Worm (Caenorhabditis elegans) whole organism, L4 larva: ENCODE data around the gene pxmp-4.

Experiments used
- D1046.2 ChIP-seq: fragments of 200-800 bp; sonication (Bioruptor generic); IDR thresholded peaks from 2 replicates; pipeline ENCODE4 v1.3.6; 2022; ENCODE audit warnings: missing genetic modification characterization, missing compliant biosample characterization
- F10B5.3 ChIP-seq: sonication (generic microtip); optimal IDR thresholded peaks from 2 replicates; lab custom pipeline; 2016; ENCODE audit warnings: mild to moderate bottlenecking, missing genetic modification characterization, missing compliant biosample characterization
- F26F4.8 ChIP-seq: fragments of 200-800 bp; sonication (Bioruptor generic); conservative IDR thresholded peaks from 2 replicates; pipeline ENCODE4 v1.3.6; 2022; ENCODE audit warnings: missing genetic modification characterization, missing compliant biosample characterization
- Y105C5A.15 ChIP-seq: fragments of 200-800 bp; sonication (Bioruptor generic); IDR thresholded peaks from 2 replicates; pipeline ENCODE4 v1.3.6; 2022; ENCODE audit warnings: missing genetic modification characterization, missing compliant biosample characterization
- Y48G9A.11 ChIP-seq: fragments of 200-800 bp; sonication (Bioruptor generic); IDR thresholded peaks from 2 replicates; pipeline ENCODE4 v1.3.6; 2022; ENCODE audit warnings: missing genetic modification reagents, missing genetic modification characterization, missing compliant biosample characterization
- Y75B8A.6 ChIP-seq: fragments of 200-800 bp; sonication (Bioruptor generic); IDR thresholded peaks from 2 replicates; pipeline ENCODE4 v1.3.6; 2022; ENCODE audit warnings: missing genetic modification reagents, missing genetic modification characterization, missing compliant biosample characterization
- ZK337.2 ChIP-seq: fragments of 200-800 bp; sonication (Bioruptor generic); IDR thresholded peaks from 2 replicates; pipeline ENCODE4 v1.3.6; 2022; ENCODE audit warnings: missing genetic modification reagents, missing genetic modification characterization, missing compliant biosample characterization
- aha-1 ChIP-seq: fragments of 150-350 bp; peaks from one replicate; lab custom pipeline; 2014; ENCODE audit warnings: missing biosample characterization, missing genetic modification characterization
- ama-1 ChIP-seq: fragments of 150-350 bp; optimal IDR thresholded peaks from 2 replicates; lab custom pipeline; 2014; ENCODE audit warnings: inconsistent platforms, mixed read lengths
- attf-4 ChIP-seq: sonication (generic microtip); optimal IDR thresholded peaks from 3 replicates; lab custom pipeline; 2017; ENCODE audit warnings: missing biosample characterization, missing genetic modification characterization
- ceh-32 ChIP-seq: sonication (generic microtip); optimal IDR thresholded peaks from 2 replicates; lab custom pipeline; 2016; ENCODE audit warnings: mild to moderate bottlenecking, missing genetic modification characterization, missing compliant biosample characterization; ENCODE audit not compliant: poor library complexity
- ctbp-1 ChIP-seq: fragments of 200-800 bp; sonication (Bioruptor generic); IDR thresholded peaks from 2 replicates; pipeline ENCODE4 v1.3.6; 2022; ENCODE audit warnings: missing genetic modification reagents, missing genetic modification characterization, missing compliant biosample characterization
- daf-12 ChIP-seq: fragments of 150-350 bp; optimal IDR thresholded peaks from 2 replicates; lab custom pipeline; 2014; ENCODE audit warnings: missing biosample characterization, missing genetic modification reagents, missing genetic modification characterization
- daf-16 ChIP-seq, 3 experiments: sonication (generic microtip); optimal IDR thresholded peaks; 2 replicates each; lab custom pipeline; 2016 to 2017; ENCODE audit warnings: missing genetic modification characterization in 3 of 3, missing genetic modification reagents in 3 of 3, mild to moderate bottlenecking in 2 of 3, missing compliant biosample characterization in 2 of 3, missing biosample characterization in 1 of 3, moderate library complexity in 1 of 3
- daf-8 ChIP-seq: fragments of 200-800 bp; sonication (Bioruptor generic); IDR thresholded peaks from 2 replicates; pipeline ENCODE4 v1.3.6; 2022; ENCODE audit warnings: missing genetic modification characterization, missing compliant biosample characterization
- dmd-6 ChIP-seq: fragments of 200-800 bp; sonication (Bioruptor generic); IDR thresholded peaks from 2 replicates; pipeline ENCODE4 v1.3.6; 2022; ENCODE audit warnings: missing genetic modification reagents, missing genetic modification characterization, missing compliant biosample characterization
- dmd-9 ChIP-seq: fragments of 200-800 bp; sonication (Bioruptor generic); IDR thresholded peaks from 2 replicates; pipeline ENCODE4 v1.3.6; 2022; ENCODE audit warnings: missing genetic modification reagents, missing genetic modification characterization, missing compliant biosample characterization
- duxl-1 ChIP-seq: sonication (generic microtip); optimal IDR thresholded peaks from 2 replicates; lab custom pipeline; 2016; ENCODE audit warnings: mild to moderate bottlenecking, missing genetic modification characterization, moderate library complexity, missing compliant biosample characterization; ENCODE audit not compliant: poor library complexity
- dve-1 ChIP-seq: sonication (generic microtip); optimal IDR thresholded peaks from 2 replicates; lab custom pipeline; 2017; ENCODE audit warnings: antibody characterized with exemption, mild to moderate bottlenecking, missing genetic modification characterization, missing compliant biosample characterization; ENCODE audit not compliant: insufficient read depth
- fkh-10 ChIP-seq: fragments of 150-350 bp; optimal IDR thresholded peaks from 2 replicates; lab custom pipeline; 2014; ENCODE audit warnings: missing biosample characterization, missing genetic modification reagents, missing genetic modification characterization
- fos-1 ChIP-seq: fragments of 150-350 bp; optimal IDR thresholded peaks from 2 replicates; lab custom pipeline; 2014; ENCODE audit warnings: missing biosample characterization, missing genetic modification characterization
- gei-8 ChIP-seq: fragments of 200-800 bp; sonication (Bioruptor generic); optimal IDR thresholded peaks from 2 replicates; lab custom pipeline; 2018; ENCODE audit warnings: mild to moderate bottlenecking, missing genetic modification characterization, missing compliant biosample characterization
- hif-1 ChIP-seq, 2 experiments: sonication (generic microtip); optimal IDR thresholded peaks; 2 replicates each; lab custom pipeline; 2016 to 2017; ENCODE audit warnings: missing compliant biosample characterization in 2 of 2, missing genetic modification characterization in 2 of 2, missing genetic modification reagents in 2 of 2, missing genotype in 2 of 2, mild to moderate bottlenecking in 1 of 2
- hlh-30 ChIP-seq: sonication (generic microtip); optimal IDR thresholded peaks from 2 replicates; lab custom pipeline; 2017; ENCODE audit warnings: antibody characterized with exemption, mild to moderate bottlenecking, missing genetic modification characterization, missing compliant biosample characterization; ENCODE audit not compliant: insufficient read depth
- jun-1 ChIP-seq: fragments of 150-350 bp; optimal IDR thresholded peaks from 2 replicates; lab custom pipeline; 2014; ENCODE audit warnings: missing biosample characterization, missing genetic modification reagents, missing genetic modification characterization
- lim-7 ChIP-seq: fragments of 200-800 bp; sonication (Bioruptor generic); IDR thresholded peaks from 2 replicates; pipeline ENCODE4 v1.3.6; 2022; ENCODE audit warnings: missing genetic modification characterization, missing compliant biosample characterization
- lin-29 ChIP-seq: fragments of 200-800 bp; sonication (Bioruptor generic); IDR thresholded peaks from 2 replicates; pipeline ENCODE4 v1.3.6; 2022; ENCODE audit warnings: missing genetic modification reagents, missing genetic modification characterization, missing compliant biosample characterization
- lir-3 ChIP-seq: sonication (generic microtip); optimal IDR thresholded peaks from 2 replicates; lab custom pipeline; 2016; ENCODE audit warnings: mild to moderate bottlenecking, missing genetic modification characterization, missing compliant biosample characterization
- mdl-1 ChIP-seq, 2 experiments: fragments of 150-350 bp in 1 of 2; sonication (generic microtip) in 1 of 2; optimal IDR thresholded peaks; 2 replicates each; lab custom pipeline; 2014 to 2017; ENCODE audit warnings: missing biosample characterization in 2 of 2, missing genetic modification characterization in 2 of 2
- mep-1 ChIP-seq: fragments of 150-350 bp; sonication (generic microtip); optimal IDR thresholded peaks from 3 replicates; lab custom pipeline; 2014; ENCODE audit warnings: missing biosample characterization, missing genetic modification characterization
- nhr-102 ChIP-seq: sonication (generic microtip); optimal IDR thresholded peaks from 2 replicates; lab custom pipeline; 2016; ENCODE audit warnings: mild to moderate bottlenecking, missing genetic modification characterization, moderate library complexity, missing compliant biosample characterization
- nhr-11 ChIP-seq: fragments of 150-350 bp; optimal IDR thresholded peaks from 2 replicates; lab custom pipeline; 2014; ENCODE audit warnings: missing biosample characterization, missing genetic modification characterization
- nhr-111 ChIP-seq: fragments of 200-800 bp; sonication (Bioruptor generic); optimal IDR thresholded peaks from 2 replicates; lab custom pipeline; 2018; ENCODE audit warnings: mild to moderate bottlenecking, missing genetic modification characterization, missing compliant biosample characterization
- nhr-28 ChIP-seq: fragments of 150-350 bp; optimal IDR thresholded peaks from 2 replicates; lab custom pipeline; 2014; ENCODE audit warnings: missing biosample characterization, missing genetic modification characterization
- nhr-41 ChIP-seq: fragments of 200-800 bp; sonication (Bioruptor generic); IDR thresholded peaks from 2 replicates; pipeline ENCODE4 v1.3.6; 2022; ENCODE audit warnings: missing genetic modification reagents, missing genetic modification characterization, missing compliant biosample characterization
- nhr-42 ChIP-seq: fragments of 200-800 bp; sonication (Bioruptor generic); IDR thresholded peaks from 2 replicates; pipeline ENCODE4 v1.3.6; 2022; ENCODE audit warnings: missing genetic modification characterization, missing compliant biosample characterization
- nhr-48 ChIP-seq: sonication (generic microtip); optimal IDR thresholded peaks from 2 replicates; lab custom pipeline; 2016; ENCODE audit warnings: mild to moderate bottlenecking, missing genetic modification characterization, missing compliant biosample characterization
- nhr-76 ChIP-seq: fragments of 150-350 bp; optimal IDR thresholded peaks from 2 replicates; lab custom pipeline; 2014; ENCODE audit warnings: missing biosample characterization, missing genetic modification characterization
- nhr-77 ChIP-seq: fragments of 150-350 bp; optimal IDR thresholded peaks from 2 replicates; lab custom pipeline; 2014; ENCODE audit warnings: missing biosample characterization, missing genetic modification characterization
- php-3 ChIP-seq: fragments of 200-800 bp; sonication (Bioruptor generic); IDR thresholded peaks from 2 replicates; pipeline ENCODE4 v1.3.6; 2022; ENCODE audit warnings: missing genetic modification reagents, missing genetic modification characterization, missing compliant biosample characterization
- pqm-1 ChIP-seq: sonication (generic microtip); optimal IDR thresholded peaks from 2 replicates; lab custom pipeline; 2017; ENCODE audit warnings: missing biosample characterization, missing genetic modification characterization
- saeg-2 ChIP-seq: fragments of 200-800 bp; sonication (Bioruptor generic); IDR thresholded peaks from 2 replicates; pipeline ENCODE4 v1.3.6; 2022; ENCODE audit warnings: missing genetic modification reagents, missing genetic modification characterization, missing compliant biosample characterization
- sdz-12 ChIP-seq: fragments of 200-800 bp; sonication (Bioruptor generic); optimal IDR thresholded peaks from 2 replicates; lab custom pipeline; 2018; ENCODE audit warnings: mild to moderate bottlenecking, missing genetic modification characterization, missing compliant biosample characterization
- snpc-1.2 ChIP-seq: fragments of 200-800 bp; sonication (Bioruptor generic); IDR thresholded peaks from 2 replicates; pipeline ENCODE4 v1.3.6; 2022; ENCODE audit warnings: missing genetic modification reagents, missing genetic modification characterization, missing compliant biosample characterization
- spr-3 ChIP-seq: fragments of 200-800 bp; sonication (Bioruptor generic); optimal IDR thresholded peaks from 2 replicates; lab custom pipeline; 2018; ENCODE audit warnings: mild to moderate bottlenecking, missing genetic modification characterization, missing compliant biosample characterization
- unc-39 ChIP-seq: sonication (generic microtip); optimal IDR thresholded peaks from 2 replicates; lab custom pipeline; 2017; ENCODE audit warnings: missing biosample characterization, missing genetic modification characterization
- unc-62 ChIP-seq, 3 experiments: fragments of 150-350 bp in 1 of 3; sonication (generic microtip); optimal IDR thresholded peaks in 2 of 3; peaks in 1 of 3; 1 replicate in 1 of 3; 2 replicates in 2 of 3; lab custom pipeline; 2014 to 2017; ENCODE audit warnings: missing biosample characterization in 3 of 3, missing genetic modification characterization in 3 of 3, missing genetic modification reagents in 3 of 3, missing genotype in 1 of 3
- vab-7 ChIP-seq: fragments of 200-800 bp; sonication (Bioruptor generic); IDR thresholded peaks from 2 replicates; pipeline ENCODE4 v1.3.6; 2022; ENCODE audit warnings: missing genetic modification reagents, missing genetic modification characterization, missing compliant biosample characterization
- zfp-2 ChIP-seq: sonication (generic microtip); optimal IDR thresholded peaks from 2 replicates; lab custom pipeline; 2016; ENCODE audit warnings: mild to moderate bottlenecking, missing genetic modification characterization, missing compliant biosample characterization
- zfp-3 ChIP-seq: fragments of 200-800 bp; sonication (Bioruptor generic); conservative IDR thresholded peaks from 2 replicates; pipeline ENCODE4 v1.3.6; 2022; ENCODE audit warnings: missing genetic modification reagents, missing genetic modification characterization, missing compliant biosample characterization
- ztf-11 ChIP-seq: fragments of 150-350 bp; optimal IDR thresholded peaks from 2 replicates; lab custom pipeline; 2014; ENCODE audit warnings: missing biosample characterization, missing genetic modification characterization

pxmp-4 gene

ce11 chrIV:337128-337646 lies at the start of gene pxmp-4:
Gene pxmp-4 (minus strand): TSS chrIV:337178.
- TF ChIP-seq jun-1 (tag; lab: Kevin White, UChicago) = no peak
- peak; percentile 35 for TF ChIP-seq nhr-48 (tag; lab: Kevin White, UChicago)
- no peak for TF ChIP-seq F26F4.8 (GFP tag; lab: Robert Waterston, UW)
- TF ChIP-seq nhr-76 (tag; lab: Kevin White, UChicago) = no peak
- no peak for TF ChIP-seq vab-7 (GFP tag; lab: Robert Waterston, UW)
- TF ChIP-seq dmd-6 (GFP tag; lab: Robert Waterston, UW) = peak; percentile 74
- peak; percentile 74 for TF ChIP-seq dve-1 (tag; lab: Kevin White, UChicago)
- TF ChIP-seq Y75B8A.6 (GFP tag; lab: Robert Waterston, UW) = no peak
- TF ChIP-seq nhr-77 (tag; lab: Kevin White, UChicago) = no peak
- TF ChIP-seq zfp-3 (GFP tag; lab: Robert Waterston, UW) = no peak
- TF ChIP-seq ztf-11 (tag; lab: Kevin White, UChicago) = no peak
- no peak for TF ChIP-seq nhr-111 (GFP tag; lab: Kevin White, UChicago)
- TF ChIP-seq ceh-32 = no peak
- no peak for TF ChIP-seq lim-7 (GFP tag; lab: Robert Waterston, UW)
- TF ChIP-seq fos-1 (tag; lab: Kevin White, UChicago) = no peak
- TF ChIP-seq php-3 (GFP tag; lab: Robert Waterston, UW) = peak; percentile 79; the same call in 1 of the 2 replicates
- TF ChIP-seq D1046.2 (GFP tag; lab: Robert Waterston, UW) = no peak
- peak; percentile 68 for TF ChIP-seq nhr-28 (tag; lab: Kevin White, UChicago)
- no peak for TF ChIP-seq Y48G9A.11 (GFP tag; lab: Robert Waterston, UW)
- TF ChIP-seq sdz-12 (GFP tag; lab: Kevin White, UChicago) = no peak
- TF ChIP-seq spr-3 (GFP tag; lab: Kevin White, UChicago) = no peak
- peak; percentile 50 for TF ChIP-seq pqm-1 (tag; lab: Kevin White, UChicago)
- no peak for TF ChIP-seq ama-1 (lab: Kevin White, UChicago)
- TF ChIP-seq aha-1 (tag; lab: Kevin White, UChicago) = no peak
- no peak for TF ChIP-seq lir-3 (tag; lab: Kevin White, UChicago)
- no peak for TF ChIP-seq zfp-2 (tag; lab: Kevin White, UChicago)
- TF ChIP-seq dmd-9 (GFP tag; lab: Robert Waterston, UW) = no peak
- TF ChIP-seq ctbp-1 = no peak
- no peak for TF ChIP-seq Y105C5A.15 (GFP tag; lab: Robert Waterston, UW)
- TF ChIP-seq ZK337.2 (GFP tag; lab: Robert Waterston, UW) = no peak
- TF ChIP-seq mep-1 (tag; lab: Kevin White, UChicago) = no peak
- no peak for TF ChIP-seq duxl-1 (tag; lab: Kevin White, UChicago)
- no peak for TF ChIP-seq attf-4 (tag; lab: Kevin White, UChicago)
- TF ChIP-seq nhr-42 (GFP tag; lab: Robert Waterston, UW) = no peak
- TF ChIP-seq daf-12 (tag; lab: Kevin White, UChicago) = no peak
- TF ChIP-seq mdl-1 (tag; optimal IDR thresholded peaks at IDR 0.05; lab: Kevin White, UChicago) = no peak
- TF ChIP-seq unc-62 (GFP tag; optimal IDR thresholded peaks at IDR 0.05 in 1 of 2; lab: Kevin White, UChicago) = peak in 1 of 2 experiments; percentile 85
- TF ChIP-seq unc-62 (tag; optimal IDR thresholded peaks at IDR 0.05; lab: Kevin White, UChicago) = no peak
- no peak for TF ChIP-seq saeg-2 (GFP tag; lab: Robert Waterston, UW)
- TF ChIP-seq F10B5.3 (tag; lab: Kevin White, UChicago) = no peak
- TF ChIP-seq gei-8 (GFP tag; lab: Kevin White, UChicago) = no peak
- no peak for TF ChIP-seq daf-16 (GFP tag; optimal IDR thresholded peaks at IDR 0.05; lab: Kevin White, UChicago)
- peak; percentile 58 for TF ChIP-seq daf-16 (tag; optimal IDR thresholded peaks at IDR 0.05; lab: Kevin White, UChicago)
- no peak for TF ChIP-seq hif-1 (tag; optimal IDR thresholded peaks at IDR 0.05; lab: Kevin White, UChicago)
- no peak for TF ChIP-seq daf-8 (GFP tag; lab: Robert Waterston, UW)
- no peak for TF ChIP-seq nhr-102 (tag; lab: Kevin White, UChicago)
- no peak for TF ChIP-seq nhr-41 (GFP tag; lab: Robert Waterston, UW)
- TF ChIP-seq nhr-11 (tag; lab: Kevin White, UChicago) = no peak
- no peak for TF ChIP-seq hlh-30 (tag; lab: Kevin White, UChicago)
- TF ChIP-seq fkh-10 = no peak
- TF ChIP-seq lin-29 (GFP tag; lab: Robert Waterston, UW) = no peak
- no peak for TF ChIP-seq unc-39 (tag; lab: Kevin White, UChicago)
- TF ChIP-seq snpc-1.2 (GFP tag; lab: Robert Waterston, UW) = no peak
